Worm (Caenorhabditis elegans) whole organism, late embryonic: ENCODE results near the gene T27E4.1.

ENCODE experiments used
- C08G9.2 ChIP-seq: sonication (generic microtip); optimal IDR thresholded peaks from 2 replicates; lab custom pipeline; 2016; ENCODE audit warnings: mild to moderate bottlenecking, missing genetic modification characterization, moderate library complexity, missing compliant biosample characterization
- C38D4.7 ChIP-seq: fragments of 200-800 bp; sonication (Bioruptor generic); optimal IDR thresholded peaks from 2 replicates; lab custom pipeline; 2018; ENCODE audit warnings: mild to moderate bottlenecking, missing genetic modification characterization, moderate library complexity, missing compliant biosample characterization
- F13H6.1 ChIP-seq: sonication (generic microtip); optimal IDR thresholded peaks from 2 replicates; lab custom pipeline; 2016; ENCODE audit warnings: missing genetic modification characterization, missing compliant biosample characterization
- K02D7.2 ChIP-seq: sonication (generic microtip); optimal IDR thresholded peaks from 2 replicates; lab custom pipeline; 2017; ENCODE audit warnings: mild to moderate bottlenecking, missing genetic modification characterization, missing compliant biosample characterization
- K09A11.1 ChIP-seq: sonication (generic microtip); optimal IDR thresholded peaks from 2 replicates; lab custom pipeline; 2017; ENCODE audit warnings: antibody characterized with exemption, mild to moderate bottlenecking, missing genetic modification characterization, missing compliant biosample characterization; ENCODE audit not compliant: insufficient read depth
- ahr-1 ChIP-seq: sonication (generic microtip); optimal IDR thresholded peaks from 2 replicates; lab custom pipeline; 2016; ENCODE audit warnings: missing genetic modification characterization, missing compliant biosample characterization
- ama-1 ChIP-seq: fragments of 150-350 bp; optimal IDR thresholded peaks from 2 replicates; lab custom pipeline; 2014
- ceh-14 ChIP-seq: sonication (generic microtip); optimal IDR thresholded peaks from 2 replicates; lab custom pipeline; 2016; ENCODE audit warnings: missing genotype, missing genetic modification characterization, missing compliant biosample characterization
- ceh-19 ChIP-seq: fragments of 200-800 bp; sonication (Bioruptor generic); optimal IDR thresholded peaks from 2 replicates; lab custom pipeline; 2018; ENCODE audit warnings: mild to moderate bottlenecking, missing genetic modification characterization, missing compliant biosample characterization
- ceh-24 ChIP-seq: sonication (generic microtip); optimal IDR thresholded peaks from 2 replicates; lab custom pipeline; 2016; ENCODE audit warnings: mild to moderate bottlenecking, missing genetic modification characterization, missing compliant biosample characterization
- ceh-30 ChIP-seq: fragments of 150-350 bp; optimal IDR thresholded peaks from 2 replicates; lab custom pipeline; 2014; ENCODE audit warnings: missing biosample characterization, missing genetic modification characterization
- ceh-34 ChIP-seq: sonication (generic microtip); optimal IDR thresholded peaks from 2 replicates; lab custom pipeline; 2016; ENCODE audit warnings: mild to moderate bottlenecking, missing genetic modification characterization, missing compliant biosample characterization
- dmd-4 ChIP-seq: sonication (generic microtip); optimal IDR thresholded peaks from 2 replicates; lab custom pipeline; 2016; ENCODE audit warnings: borderline replicate concordance, missing genetic modification characterization, missing compliant biosample characterization
- dve-1 ChIP-seq: sonication (generic microtip); optimal IDR thresholded peaks from 2 replicates; lab custom pipeline; 2017; ENCODE audit warnings: antibody characterized with exemption, mild to moderate bottlenecking, missing genetic modification characterization, missing compliant biosample characterization
- elt-2 ChIP-seq: sonication (generic microtip); optimal IDR thresholded peaks from 2 replicates; lab custom pipeline; 2016; ENCODE audit warnings: missing genetic modification reagents, missing genetic modification characterization, missing compliant biosample characterization
- elt-4 ChIP-seq: sonication (generic microtip); optimal IDR thresholded peaks from 2 replicates; lab custom pipeline; 2016; ENCODE audit warnings: missing genetic modification characterization, missing compliant biosample characterization
- fkh-6 ChIP-seq: sonication (generic microtip); optimal IDR thresholded peaks from 2 replicates; lab custom pipeline; 2016; ENCODE audit warnings: missing genetic modification characterization, missing compliant biosample characterization
- hlh-15 ChIP-seq: sonication (generic microtip); optimal IDR thresholded peaks from 2 replicates; lab custom pipeline; 2016; ENCODE audit warnings: missing genetic modification characterization, missing compliant biosample characterization
- hlh-30 ChIP-seq: sonication (generic microtip); optimal IDR thresholded peaks from 2 replicates; lab custom pipeline; 2017; ENCODE audit warnings: antibody characterized with exemption, missing genetic modification characterization, missing compliant biosample characterization; ENCODE audit not compliant: insufficient read depth
- hlh-6 ChIP-seq: sonication (generic microtip); optimal IDR thresholded peaks from 2 replicates; lab custom pipeline; 2016; ENCODE audit warnings: missing genotype, missing genetic modification characterization, missing compliant biosample characterization
- lim-6 ChIP-seq: sonication (generic microtip); optimal IDR thresholded peaks from 2 replicates; lab custom pipeline; 2016; ENCODE audit warnings: missing genetic modification characterization, missing compliant biosample characterization
- nfya-1 ChIP-seq: sonication (generic microtip); optimal IDR thresholded peaks from 2 replicates; lab custom pipeline; 2017; ENCODE audit warnings: missing genetic modification characterization, mild to moderate bottlenecking, missing compliant biosample characterization, antibody characterized with exemption, moderate library complexity
- pax-1 ChIP-seq: fragments of 150-350 bp; optimal IDR thresholded peaks from 2 replicates; lab custom pipeline; 2014; ENCODE audit warnings: missing biosample characterization, missing genetic modification characterization
- pha-2 ChIP-seq: sonication (generic microtip); optimal IDR thresholded peaks from 2 replicates; lab custom pipeline; 2017; ENCODE audit warnings: mild to moderate bottlenecking, missing genetic modification characterization, missing compliant biosample characterization
- sox-4 ChIP-seq: sonication (generic microtip); optimal IDR thresholded peaks from 2 replicates; lab custom pipeline; 2017; ENCODE audit warnings: mild to moderate bottlenecking, missing genetic modification characterization, inconsistent platforms, missing compliant biosample characterization
- syd-9 ChIP-seq: sonication (generic microtip); optimal IDR thresholded peaks from 2 replicates; lab custom pipeline; 2016; ENCODE audit warnings: mild to moderate bottlenecking, missing genetic modification characterization, moderate library complexity, missing compliant biosample characterization
- ttx-3 ChIP-seq: sonication (generic microtip); optimal IDR thresholded peaks from 2 replicates; lab custom pipeline; 2016; ENCODE audit warnings: missing genetic modification reagents, missing genetic modification characterization, missing compliant biosample characterization
- unc-3 ChIP-seq, 2 experiments: fragments of 200-800 bp in 1 of 2; sonication (Bioruptor generic) in 1 of 2; sonication (generic microtip) in 1 of 2; conservative IDR thresholded peaks in 1 of 2; optimal IDR thresholded peaks in 1 of 2; 2 replicates each; pipeline versions ENCODE4 v1.3.6 to Lab custom; 2016 to 2022; ENCODE audit warnings: missing compliant biosample characterization in 2 of 2, missing genetic modification characterization in 2 of 2, missing genetic modification reagents in 1 of 2
- unc-42 ChIP-seq: sonication (generic microtip); optimal IDR thresholded peaks from 2 replicates; lab custom pipeline; 2016; ENCODE audit warnings: missing genotype, missing genetic modification characterization, missing compliant biosample characterization
- unc-55 ChIP-seq: sonication (generic microtip); optimal IDR thresholded peaks from 2 replicates; lab custom pipeline; 2017; ENCODE audit warnings: missing biosample characterization, missing genetic modification reagents, missing genetic modification characterization
- unc-86 ChIP-seq: sonication (generic microtip); optimal IDR thresholded peaks from 2 replicates; lab custom pipeline; 2016; ENCODE audit warnings: missing genetic modification characterization, missing compliant biosample characterization
- zip-5 ChIP-seq: sonication (generic microtip); optimal IDR thresholded peaks from 2 replicates; lab custom pipeline; 2016; ENCODE audit warnings: missing genetic modification characterization, missing compliant biosample characterization

T27E4.1 gene

DNA sequence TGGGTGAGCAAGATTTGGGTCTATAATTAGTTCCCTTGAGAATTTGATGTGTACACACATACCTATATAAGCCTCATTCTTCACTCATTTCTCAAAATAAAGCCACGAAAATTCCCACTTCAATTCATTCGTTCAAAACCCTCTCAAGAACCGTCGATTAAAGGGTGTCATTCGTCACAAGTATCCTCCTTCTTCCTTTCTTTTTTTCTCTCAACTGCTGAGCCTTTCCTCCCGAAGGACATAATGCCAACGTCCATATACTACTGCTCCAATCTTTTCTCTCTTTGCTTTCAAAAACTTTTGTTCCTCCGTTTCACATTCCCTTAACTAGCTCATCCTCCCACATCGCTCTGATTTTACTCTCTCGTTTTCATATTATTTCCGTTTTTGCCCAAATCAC, at the start of gene T27E4.1:
TSS of gene T27E4.1 (plus strand) at position 137 of the 400 bp plus-strand sequence.
- TF ChIP-seq zip-5 (tag; lab: Kevin White, UChicago) (no peak), unc-42 (tag; lab: Kevin White, UChicago) (no peak), unc-3 (GFP tag; conservative IDR thresholded peaks at IDR 0.05; lab: Robert Waterston, UW) (no peak), unc-3 (tag; optimal IDR thresholded peaks at IDR 0.05; lab: Kevin White, UChicago) (no peak), pax-1 (no peak)

DNA sequence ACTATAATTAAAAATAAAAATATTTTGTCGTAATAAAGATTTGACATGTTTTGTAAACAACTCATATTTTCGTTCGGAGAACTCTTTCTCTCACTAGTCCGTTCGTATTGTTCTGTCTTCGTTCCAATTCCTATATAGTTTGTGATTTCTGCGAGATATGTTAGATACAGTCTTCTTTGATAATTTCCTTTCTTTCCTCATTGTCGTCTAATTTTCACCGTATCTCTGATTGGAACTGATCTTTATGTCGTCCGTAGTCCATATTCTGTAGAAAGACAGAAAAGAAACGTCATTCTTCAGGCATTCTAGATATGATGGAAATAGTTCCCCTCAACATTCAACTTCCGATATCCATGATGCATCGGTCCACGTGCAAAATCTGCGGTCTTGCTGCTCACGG, 47.3 kb upstream of the T27E4.1 start, which contains the start of gene nhr-30:
TSS of gene nhr-30 (plus strand) at position 301 of the 400 bp plus-strand sequence.
- TF ChIP-seq ceh-30 (tag; lab: Kevin White, UChicago) (no peak), dve-1 (tag; lab: Kevin White, UChicago) (no peak), sox-4 (no peak), ceh-34 (tag; lab: Kevin White, UChicago) (no peak), K09A11.1 (tag; lab: Kevin White, UChicago) (no peak), nfya-1 (no peak), ttx-3 (no peak)

DNA sequence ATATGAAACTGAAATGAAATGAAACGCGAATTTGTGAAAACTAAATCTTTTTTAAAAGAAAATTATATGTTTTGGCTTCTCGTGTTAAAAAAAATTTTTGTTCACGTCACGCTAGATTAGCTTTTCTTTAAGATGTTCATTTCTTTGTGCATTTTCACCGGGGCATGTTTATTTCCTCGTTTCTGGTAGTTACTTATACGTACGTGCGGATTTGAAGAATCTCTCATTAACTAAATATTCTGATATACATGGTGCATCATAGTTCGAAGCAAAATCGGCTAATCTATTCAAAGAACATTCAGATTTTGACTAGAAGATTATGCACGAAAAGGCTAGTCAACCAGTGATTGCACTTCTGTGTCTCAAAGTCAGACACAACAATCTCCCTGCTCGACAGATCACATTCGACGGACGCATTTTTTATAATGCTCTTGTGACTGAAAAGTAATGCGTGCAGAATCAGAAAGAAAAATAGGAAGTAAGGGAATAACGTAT, 44.5 kb upstream of the T27E4.1 start, which contains the start of gene C25E10.17:
TSS of gene C25E10.17 (minus strand) at position 51 of the 495 bp plus-strand sequence.
- TF ChIP-seq K02D7.2 (tag; lab: Kevin White, UChicago) (no peak), hlh-15 (no peak), elt-4 (tag; lab: Kevin White, UChicago) (no peak)

DNA sequence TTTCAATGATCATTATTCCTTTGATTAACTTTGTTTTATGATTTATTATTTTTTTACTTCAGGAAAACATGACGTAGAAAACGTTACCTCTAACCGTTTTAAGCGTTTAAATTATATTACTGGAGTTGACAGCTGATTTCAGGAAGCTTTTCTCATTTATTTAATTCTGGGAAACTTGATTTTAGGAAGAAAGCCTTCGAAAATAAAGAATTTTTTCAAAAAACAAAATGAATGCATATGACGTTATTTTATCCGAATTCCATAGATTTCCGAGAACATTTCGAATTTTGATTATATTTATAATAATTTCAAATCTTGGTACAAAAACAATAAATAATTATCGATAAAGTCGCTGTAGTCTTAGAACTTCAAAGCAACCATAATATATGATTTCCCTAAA, 42.9 kb upstream of the T27E4.1 start:
- TF ChIP-seq ama-1 (no peak), ceh-34 (tag; lab: Kevin White, UChicago) (no peak), zip-5 (tag; lab: Kevin White, UChicago) (no peak), unc-86 (tag; lab: Kevin White, UChicago) (no peak)

DNA sequence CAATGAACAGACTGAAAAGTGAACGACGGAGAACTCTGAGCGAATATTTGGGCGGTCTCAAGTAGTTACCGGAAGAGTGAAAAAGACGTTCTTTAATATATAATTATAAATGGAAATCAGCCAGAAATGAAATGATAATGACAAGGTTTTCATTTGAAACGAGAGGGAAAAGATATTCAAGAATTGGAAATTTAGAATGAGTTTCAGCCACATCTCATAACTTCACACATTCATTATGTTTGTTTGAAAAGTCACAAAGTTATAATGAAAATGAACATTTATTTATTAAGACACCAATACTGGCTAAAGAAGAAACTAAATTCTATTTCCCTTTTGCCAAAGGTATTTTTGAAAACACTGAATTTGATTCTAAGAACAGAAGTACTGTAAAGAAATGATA, 41.0 kb upstream of the T27E4.1 start, which contains the start of gene C25E10.7:
TSS of gene C25E10.7 (minus strand) at position 101 of the 400 bp plus-strand sequence.
- no peak for TF ChIP-seq dmd-4
- TF ChIP-seq unc-55 = no peak
- no peak for TF ChIP-seq ceh-19 (GFP tag; lab: Kevin White, UChicago)
- no peak for TF ChIP-seq ceh-14 (tag; lab: Kevin White, UChicago)
- TF ChIP-seq ahr-1 (tag; lab: Kevin White, UChicago) = no peak

DNA sequence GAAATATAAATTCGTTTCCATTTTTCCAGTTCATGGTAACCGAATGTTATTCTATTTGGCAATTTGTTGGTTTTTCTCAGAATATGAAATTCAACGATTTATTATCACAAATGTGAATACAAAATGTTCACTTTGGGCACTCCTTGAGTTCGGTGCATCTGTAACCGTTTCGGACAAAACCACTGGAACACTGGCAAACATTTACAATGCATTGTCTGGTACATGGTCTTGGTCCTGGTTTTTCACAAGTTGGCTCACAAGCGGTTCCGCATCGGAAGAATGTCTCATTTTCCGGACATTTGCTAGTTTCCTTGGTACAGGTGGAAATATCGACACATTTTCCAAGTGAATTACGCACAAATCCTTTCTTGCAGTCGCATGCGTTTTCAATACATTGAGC, 38.9 kb upstream of the T27E4.1 start:
- no peak for TF ChIP-seq fkh-6
- TF ChIP-seq dmd-4 = no peak
- TF ChIP-seq hlh-6 (tag; lab: Kevin White, UChicago) = no peak
- no peak for TF ChIP-seq pha-2 (tag; lab: Kevin White, UChicago)
- no peak for TF ChIP-seq syd-9 (tag; lab: Kevin White, UChicago)
- TF ChIP-seq hlh-30 = no peak
- TF ChIP-seq F13H6.1 (tag; lab: Kevin White, UChicago) = no peak
- TF ChIP-seq ceh-24 (tag; lab: Kevin White, UChicago) = no peak
- TF ChIP-seq elt-2 (tag; lab: Kevin White, UChicago) = no peak
- no peak for TF ChIP-seq pax-1
- TF ChIP-seq C08G9.2 (tag; lab: Kevin White, UChicago) = no peak
- no peak for TF ChIP-seq ceh-19 (GFP tag; lab: Kevin White, UChicago)
- no peak for TF ChIP-seq ttx-3
- no peak for TF ChIP-seq hlh-15
- TF ChIP-seq C38D4.7 (GFP tag; lab: Kevin White, UChicago) = no peak
- TF ChIP-seq K02D7.2 (tag; lab: Kevin White, UChicago) = no peak
- TF ChIP-seq unc-55 = no peak
- no peak for TF ChIP-seq lim-6 (tag; lab: Kevin White, UChicago)
- no peak for TF ChIP-seq K09A11.1 (tag; lab: Kevin White, UChicago)
- TF ChIP-seq, all 69 proteins: peak for 0
